Worm (Caenorhabditis elegans) whole organism, young adult: ENCODE measurements around the gene ugt-48.

ENCODE experiments used
- B0019.2 ChIP-seq: fragments of 200-800 bp; sonication (Bioruptor generic); conservative IDR thresholded peaks from 2 replicates; pipeline ENCODE4 v1.3.6; 2022; ENCODE audit warnings: missing genetic modification reagents, missing genetic modification characterization, missing compliant biosample characterization
- F10E7.11 ChIP-seq: sonication (generic microtip); optimal IDR thresholded peaks from 2 replicates; lab custom pipeline; 2017; ENCODE audit warnings: mild to moderate bottlenecking, missing genetic modification characterization, moderate library complexity, missing compliant biosample characterization
- F33H1.4 ChIP-seq: fragments of 200-800 bp; sonication (Bioruptor generic); IDR thresholded peaks from 2 replicates; pipeline ENCODE4 v1.3.6; 2022; ENCODE audit warnings: missing genetic modification reagents, missing genetic modification characterization, missing compliant biosample characterization
- F49E8.2 ChIP-seq: sonication (generic microtip); optimal IDR thresholded peaks from 3 replicates; lab custom pipeline; 2017; ENCODE audit warnings: missing genetic modification characterization, mild to moderate bottlenecking, missing compliant biosample characterization, antibody characterized with exemption, moderate library complexity; ENCODE audit not compliant: insufficient read depth
- Y53G8AR.9 ChIP-seq: fragments of 200-800 bp; sonication (Bioruptor generic); conservative IDR thresholded peaks from 2 replicates; pipeline ENCODE4 v1.3.6; 2022; ENCODE audit warnings: missing genetic modification reagents, missing genetic modification characterization, missing compliant biosample characterization
- Y56A3A.18 ChIP-seq: fragments of 200-800 bp; sonication (Bioruptor generic); IDR thresholded peaks from 2 replicates; pipeline ENCODE4 v1.3.6; 2022; ENCODE audit warnings: missing genetic modification reagents, missing genetic modification characterization, missing compliant biosample characterization
- Y79H2A.3 ChIP-seq: fragments of 200-800 bp; sonication (Bioruptor generic); conservative IDR thresholded peaks from 2 replicates; pipeline ENCODE4 v1.3.6; 2022; ENCODE audit warnings: missing genetic modification reagents, missing genetic modification characterization, missing compliant biosample characterization
- ama-1 ChIP-seq, 3 experiments: fragments of 150-350 bp in 1 of 3; sonication (generic microtip) in 2 of 3; optimal IDR thresholded peaks; 2 replicates each; lab custom pipeline; 2014 to 2018; ENCODE audit warnings: missing biosample characterization in 2 of 3, missing genetic modification characterization in 2 of 3, missing genetic modification reagents in 2 of 3
- athp-1 ChIP-seq: sonication (generic microtip); optimal IDR thresholded peaks from 2 replicates; lab custom pipeline; 2017; ENCODE audit warnings: mild to moderate bottlenecking, missing genetic modification characterization, missing compliant biosample characterization
- attf-5 ChIP-seq: fragments of 200-800 bp; sonication (Bioruptor generic); optimal IDR thresholded peaks from 2 replicates; lab custom pipeline; 2018; ENCODE audit warnings: mild to moderate bottlenecking, missing genetic modification characterization, missing compliant biosample characterization
- attf-6 ChIP-seq: fragments of 200-800 bp; sonication (Bioruptor generic); IDR thresholded peaks from 2 replicates; pipeline ENCODE4 v1.3.6; 2022; ENCODE audit warnings: missing genetic modification reagents, missing genetic modification characterization, missing compliant biosample characterization
- cebp-1 ChIP-seq, 2 experiments: fragments of 200-800 bp in 1 of 2; sonication (Bioruptor generic) in 1 of 2; sonication (generic microtip) in 1 of 2; IDR thresholded peaks in 1 of 2; optimal IDR thresholded peaks in 1 of 2; 2 replicates each; pipeline versions ENCODE4 v1.3.6 to Lab custom; 2017 to 2022; ENCODE audit warnings: missing compliant biosample characterization in 2 of 2, missing genetic modification characterization in 2 of 2, mild to moderate bottlenecking in 1 of 2, missing genetic modification reagents in 1 of 2, moderate library complexity in 1 of 2
- cebp-2 ChIP-seq: fragments of 200-800 bp; sonication (Bioruptor generic); IDR thresholded peaks from 2 replicates; pipeline ENCODE4 v1.3.6; 2022; ENCODE audit warnings: missing genetic modification characterization, missing compliant biosample characterization
- ceh-100 ChIP-seq: fragments of 200-800 bp; sonication (Bioruptor generic); IDR thresholded peaks from 2 replicates; pipeline ENCODE4 v1.3.6; 2022; ENCODE audit warnings: missing genetic modification reagents, missing genetic modification characterization, missing compliant biosample characterization
- chd-7 ChIP-seq: sonication (generic microtip); optimal IDR thresholded peaks from 2 replicates; lab custom pipeline; 2016; ENCODE audit warnings: mild to moderate bottlenecking, missing genetic modification characterization, moderate library complexity, missing compliant biosample characterization
- dox-1 ChIP-seq: fragments of 200-800 bp; sonication (Bioruptor generic); IDR thresholded peaks from 2 replicates; pipeline ENCODE4 v1.3.6; 2022; ENCODE audit warnings: missing genetic modification reagents, missing genetic modification characterization, missing compliant biosample characterization
- dpff-1 ChIP-seq: sonication (generic microtip); optimal IDR thresholded peaks from 2 replicates; lab custom pipeline; 2017; ENCODE audit warnings: mild to moderate bottlenecking, missing genetic modification characterization, missing compliant biosample characterization
- efl-1 ChIP-seq: fragments of 150-350 bp; optimal IDR thresholded peaks from 2 replicates; lab custom pipeline; 2014; ENCODE audit warnings: missing biosample characterization, missing genetic modification reagents, missing genetic modification characterization
- egrh-3 ChIP-seq: fragments of 200-800 bp; sonication (Bioruptor generic); IDR thresholded peaks from 2 replicates; pipeline ENCODE4 v1.3.6; 2022; ENCODE audit warnings: missing genetic modification reagents, missing genetic modification characterization, missing compliant biosample characterization
- gei-17 ChIP-seq: fragments of 200-800 bp; sonication (Bioruptor generic); optimal IDR thresholded peaks from 2 replicates; lab custom pipeline; 2018; ENCODE audit warnings: mild to moderate bottlenecking, missing genetic modification characterization, missing compliant biosample characterization
- hmg-20 ChIP-seq: fragments of 200-800 bp; sonication (Bioruptor generic); IDR thresholded peaks from 2 replicates; pipeline ENCODE4 v1.3.6; 2022; ENCODE audit warnings: missing genetic modification reagents, missing genetic modification characterization, missing compliant biosample characterization
- let-607 ChIP-seq, 2 experiments: fragments of 200-800 bp in 1 of 2; sonication (Bioruptor generic) in 1 of 2; sonication (generic microtip) in 1 of 2; optimal IDR thresholded peaks; 2 replicates each; lab custom pipeline; 2016 to 2018; ENCODE audit warnings: mild to moderate bottlenecking in 2 of 2, missing compliant biosample characterization in 2 of 2, missing genetic modification characterization in 2 of 2, moderate library complexity in 2 of 2, missing genotype in 1 of 2
- lin-26 ChIP-seq: fragments of 200-800 bp; sonication (Bioruptor generic); IDR thresholded peaks from 2 replicates; pipeline ENCODE4 v1.3.6; 2022; ENCODE audit warnings: missing genetic modification reagents, missing genetic modification characterization, missing compliant biosample characterization
- lin-54 ChIP-seq: fragments of 200-800 bp; sonication (Bioruptor generic); optimal IDR thresholded peaks from 2 replicates; lab custom pipeline; 2018; ENCODE audit warnings: mild to moderate bottlenecking, missing genetic modification characterization, missing compliant biosample characterization
- lir-1 ChIP-seq: fragments of 200-800 bp; sonication (Bioruptor generic); conservative IDR thresholded peaks from 2 replicates; pipeline ENCODE4 v1.3.6; 2022; ENCODE audit warnings: missing genetic modification reagents, missing genetic modification characterization, missing compliant biosample characterization
- lsl-1 ChIP-seq: fragments of 200-800 bp; sonication (Bioruptor generic); optimal IDR thresholded peaks from 2 replicates; lab custom pipeline; 2018; ENCODE audit warnings: mild to moderate bottlenecking, missing genetic modification characterization, moderate library complexity, missing compliant biosample characterization
- madf-3 ChIP-seq: fragments of 200-800 bp; sonication (Bioruptor generic); IDR thresholded peaks from 2 replicates; pipeline ENCODE4 v1.3.6; 2022; ENCODE audit warnings: missing genetic modification reagents, missing genetic modification characterization, missing compliant biosample characterization
- madf-8 ChIP-seq: fragments of 200-800 bp; sonication (Bioruptor generic); conservative IDR thresholded peaks from 2 replicates; pipeline ENCODE4 v1.3.6; 2022; ENCODE audit warnings: missing genetic modification reagents, missing genetic modification characterization, missing compliant biosample characterization
- mel-28 ChIP-seq: sonication (generic microtip); optimal IDR thresholded peaks from 2 replicates; lab custom pipeline; 2016; ENCODE audit warnings: borderline replicate concordance, mild to moderate bottlenecking, missing genetic modification characterization, missing compliant biosample characterization
- nfyb-1 ChIP-seq: fragments of 200-800 bp; sonication (Bioruptor generic); IDR thresholded peaks from 2 replicates; pipeline ENCODE4 v1.3.6; 2022; ENCODE audit warnings: missing genetic modification reagents, missing genetic modification characterization, missing compliant biosample characterization
- nhr-90 ChIP-seq: sonication (generic microtip); optimal IDR thresholded peaks from 2 replicates; lab custom pipeline; 2016; ENCODE audit warnings: missing genotype, mild to moderate bottlenecking, missing genetic modification characterization, missing compliant biosample characterization
- pbrm-1 ChIP-seq: fragments of 200-800 bp; sonication (Bioruptor generic); IDR thresholded peaks from 2 replicates; pipeline ENCODE4 v1.3.6; 2022; ENCODE audit warnings: missing genetic modification reagents, missing genetic modification characterization, missing compliant biosample characterization
- rpc-1 ChIP-seq, 2 experiments: fragments of 150-350 bp in 1 of 2; sonication (generic microtip) in 1 of 2; optimal IDR thresholded peaks; 2 replicates each; lab custom pipeline; 2014 to 2018; ENCODE audit warnings: missing biosample characterization in 1 of 2, missing genetic modification characterization in 1 of 2, missing genetic modification reagents in 1 of 2, missing genotype in 1 of 2
- snpc-4 ChIP-seq, 5 experiments: fragments of 150-350 bp in 1 of 5; sonication (generic microtip) in 4 of 5; optimal IDR thresholded peaks; 2 replicates each; lab custom pipeline; 2014 to 2018; ENCODE audit warnings: missing genetic modification characterization in 5 of 5, missing biosample characterization in 3 of 5, antibody characterized with exemption in 2 of 5, mild to moderate bottlenecking in 2 of 5, missing compliant biosample characterization in 2 of 5, missing genotype in 2 of 5, moderate library complexity in 2 of 5, missing genetic modification reagents in 1 of 5
- unc-130 ChIP-seq: sonication (generic microtip); optimal IDR thresholded peaks from 2 replicates; lab custom pipeline; 2016; ENCODE audit warnings: missing genetic modification reagents, missing genetic modification characterization, missing compliant biosample characterization
- xnd-1 ChIP-seq: sonication (generic microtip); optimal IDR thresholded peaks from 2 replicates; lab custom pipeline; 2016; ENCODE audit warnings: missing genotype, missing genetic modification reagents, missing genetic modification characterization, missing compliant biosample characterization
- zfh-2 ChIP-seq: fragments of 200-800 bp; sonication (Bioruptor generic); conservative IDR thresholded peaks from 2 replicates; pipeline ENCODE4 v1.3.6; 2022; ENCODE audit warnings: missing genetic modification reagents, missing genetic modification characterization, missing compliant biosample characterization
- ztf-18 ChIP-seq: sonication (generic microtip); optimal IDR thresholded peaks from 2 replicates; lab custom pipeline; 2016; ENCODE audit warnings: missing genotype, mild to moderate bottlenecking, missing genetic modification characterization, missing compliant biosample characterization
- ztf-26 ChIP-seq: sonication (generic microtip); optimal IDR thresholded peaks from 2 replicates; lab custom pipeline; 2017; ENCODE audit warnings: missing genetic modification characterization, missing compliant biosample characterization
- ztf-3 ChIP-seq: fragments of 200-800 bp; sonication (Bioruptor generic); optimal IDR thresholded peaks from 2 replicates; lab custom pipeline; 2018; ENCODE audit warnings: mild to moderate bottlenecking, missing genetic modification characterization, missing compliant biosample characterization
- ztf-6 ChIP-seq: fragments of 200-800 bp; sonication (Bioruptor generic); IDR thresholded peaks from 2 replicates; pipeline ENCODE4 v1.3.6; 2022; ENCODE audit warnings: missing genetic modification reagents, missing genetic modification characterization, missing compliant biosample characterization

Gene ugt-48

ce11 chrV:5504807-5505442 is 42.9 kb downstream of the ugt-48 start, which contains the start of the genes dnj-19 and nhr-47 (continued):
- peak; percentile 75 for TF ChIP-seq madf-8
- peak; percentile 78 for TF ChIP-seq lsl-1 (GFP tag; lab: Kevin White, UChicago)

DNA sequence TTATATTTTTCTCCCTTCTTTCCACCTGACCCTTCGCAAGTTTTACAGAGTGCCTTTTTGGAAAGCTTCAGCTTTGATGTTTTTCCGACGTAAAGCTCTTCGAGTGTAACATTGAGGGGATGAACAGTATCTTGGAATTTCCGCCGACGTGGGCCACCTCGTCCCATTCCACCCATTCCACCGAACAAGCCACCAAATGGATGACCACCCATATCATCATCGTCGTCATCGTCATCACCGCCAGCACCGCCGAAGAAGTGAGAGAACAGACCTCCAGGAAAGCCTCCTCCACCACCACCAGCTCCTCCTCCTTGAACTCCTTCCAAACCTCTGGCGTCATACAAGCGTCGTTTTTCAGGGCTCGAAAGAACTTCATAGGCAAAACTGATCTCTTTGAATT is 43.6 kb downstream of the ugt-48 start:
- TF ChIP-seq xnd-1 (no peak), B0019.2 (GFP tag; lab: Robert Waterston, UW) (no peak), dox-1 (peak; percentile 13; the same call in 1 of the 2 replicates), nfyb-1 (GFP tag; lab: Robert Waterston, UW) (0 out of 2 replicates have a peak, but pooled peaks have one; percentile 12), egrh-3 (peak; percentile 27; the same call in 1 of the 2 replicates), mel-28 (tag; lab: Kevin White, UChicago) (no peak), ztf-6 (GFP tag; lab: Robert Waterston, UW) (no peak), zfh-2 (GFP tag; lab: Robert Waterston, UW) (peak; percentile 58), dpff-1 (tag; lab: Kevin White, UChicago) (no peak), hmg-20 (no peak), attf-5 (GFP tag; lab: Kevin White, UChicago) (no peak), cebp-1 (GFP tag; IDR thresholded peaks at IDR 0.05; lab: Robert Waterston, UW) (no peak), cebp-1 (tag; optimal IDR thresholded peaks at IDR 0.05; lab: Kevin White, UChicago) (no peak)

DNA sequence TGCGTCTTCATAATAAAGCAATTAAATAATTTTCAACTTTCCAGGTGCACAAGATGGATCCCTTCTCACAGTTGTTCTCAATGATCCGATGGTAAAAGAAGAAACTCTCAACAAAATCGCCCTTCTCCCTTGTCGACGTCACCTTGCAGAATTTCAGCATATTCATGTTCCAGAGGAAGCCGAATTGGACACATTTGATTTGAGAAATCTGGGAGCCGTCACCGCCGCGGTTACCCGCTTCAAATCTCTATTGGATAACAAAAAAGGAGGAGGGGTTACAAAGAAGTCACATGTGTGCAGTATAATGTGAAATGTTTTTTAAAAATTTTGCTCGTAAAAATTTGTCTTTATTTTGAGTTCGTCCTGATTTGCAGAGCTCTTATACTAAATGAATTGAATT is 45.2 kb downstream of the ugt-48 start:
- TF ChIP-seq lin-54 (GFP tag; lab: Kevin White, UChicago) (peak; percentile 35), unc-130 (GFP tag; lab: Kevin White, UChicago) (no peak), F49E8.2 (no peak), ztf-18 (tag; lab: Kevin White, UChicago) (peak; percentile 38), cebp-2 (GFP tag; lab: Robert Waterston, UW) (0 out of 2 replicates have a peak, but pooled peaks have one; percentile 70), madf-8 (no peak), nhr-90 (tag; lab: Kevin White, UChicago) (no peak), ceh-100 (GFP tag; lab: Robert Waterston, UW) (no peak), chd-7 (tag; lab: Kevin White, UChicago) (peak; percentile 22), let-607 (tag; optimal IDR thresholded peaks at IDR 0.05; lab: Kevin White, UChicago) (peak in 1 of 2 experiments; percentile 28), madf-3 (GFP tag; lab: Robert Waterston, UW) (peak; percentile 55; the same call in 1 of the 2 replicates), lin-26 (GFP tag; lab: Robert Waterston, UW) (peak; percentile 46; the same call in 1 of the 2 replicates), athp-1 (tag; lab: Kevin White, UChicago) (no peak), ztf-26 (tag; lab: Kevin White, UChicago) (peak; percentile 31), F10E7.11 (tag; lab: Kevin White, UChicago) (no peak), snpc-4 (GFP tag; optimal IDR thresholded peaks at IDR 0.05; lab: Kevin White, UChicago) (no peak), snpc-4 (tag; optimal IDR thresholded peaks at IDR 0.05; lab: Kevin White, UChicago) (peak in 1 of 4 experiments; percentile 15), pbrm-1 (GFP tag; lab: Robert Waterston, UW) (peak; percentile 23; the same call in 1 of the 2 replicates), efl-1 (GFP tag; lab: Kevin White, UChicago) (no peak), attf-6 (GFP tag; lab: Robert Waterston, UW) (peak; percentile 40; the same call in 1 of the 2 replicates), gei-17 (GFP tag; lab: Kevin White, UChicago) (no peak), Y56A3A.18 (GFP tag; lab: Robert Waterston, UW) (peak; percentile 36; the same call in 1 of the 2 replicates), ama-1 (optimal IDR thresholded peaks at IDR 0.05; lab: Kevin White, UChicago) (peak; percentile 86), ama-1 (GFP tag; optimal IDR thresholded peaks at IDR 0.05; lab: Kevin White, UChicago) (no peak), zfh-2 (GFP tag; lab: Robert Waterston, UW) (no peak), ztf-3 (no peak), F33H1.4 (GFP tag; lab: Robert Waterston, UW) (0 out of 2 replicates have a peak, but pooled peaks have one; percentile 16), Y53G8AR.9 (peak; percentile 54; the same call in 1 of the 2 replicates), lir-1 (GFP tag; lab: Robert Waterston, UW) (no peak), Y79H2A.3 (GFP tag; lab: Robert Waterston, UW) (0 out of 2 replicates have a peak, but pooled peaks have one; percentile 10), lsl-1 (GFP tag; lab: Kevin White, UChicago) (peak; percentile 12), rpc-1 (optimal IDR thresholded peaks at IDR 0.05; lab: Kevin White, UChicago) (no peak), rpc-1 (tag; optimal IDR thresholded peaks at IDR 0.05; lab: Kevin White, UChicago) (no peak)
